Worm (Caenorhabditis elegans) whole organism, L3 larva: Measurements from ENCODE around the gene lon-2.

Experiments used
- ama-1 ChIP-seq: fragments of 150-350 bp; optimal IDR thresholded peaks from 2 replicates; lab custom pipeline; 2018
- elt-2 ChIP-seq: sonication (generic microtip); optimal IDR thresholded peaks from 2 replicates; lab custom pipeline; 2016; ENCODE audit warnings: missing genetic modification reagents, mild to moderate bottlenecking, missing genetic modification characterization, missing compliant biosample characterization
- elt-3 ChIP-seq, 3 experiments: fragments of 150-350 bp in 1 of 3; sonication (generic microtip) in 2 of 3; optimal IDR thresholded peaks; 2 replicates in 2 of 3; 4 replicates in 1 of 3; lab custom pipeline; 2014 to 2017; ENCODE audit warnings: missing biosample characterization in 3 of 3, missing genetic modification characterization in 3 of 3
- fos-1 ChIP-seq: fragments of 150-350 bp; optimal IDR thresholded peaks from 2 replicates; lab custom pipeline; 2014; ENCODE audit warnings: missing biosample characterization, missing genetic modification characterization
- jun-1 ChIP-seq: fragments of 150-350 bp; optimal IDR thresholded peaks from 2 replicates; lab custom pipeline; 2014; ENCODE audit warnings: missing biosample characterization, missing genetic modification reagents, missing genetic modification characterization
- nhr-237 ChIP-seq: fragments of 150-350 bp; optimal IDR thresholded peaks from 2 replicates; lab custom pipeline; 2014; ENCODE audit warnings: missing biosample characterization, missing genetic modification characterization
- nhr-28 ChIP-seq: fragments of 150-350 bp; optimal IDR thresholded peaks from 2 replicates; lab custom pipeline; 2014; ENCODE audit warnings: missing biosample characterization, missing genetic modification characterization
- nhr-76 ChIP-seq: fragments of 150-350 bp; sonication (generic microtip); optimal IDR thresholded peaks from 5 replicates; lab custom pipeline; 2014; ENCODE audit warnings: missing biosample characterization, missing genetic modification characterization
- pha-4 ChIP-seq: fragments of 150-350 bp; optimal IDR thresholded peaks from 2 replicates; lab custom pipeline; 2014; ENCODE audit warnings: missing biosample characterization, missing genetic modification reagents, missing genetic modification characterization
- skn-1 ChIP-seq: fragments of 150-350 bp; optimal IDR thresholded peaks from 2 replicates; lab custom pipeline; 2014; ENCODE audit warnings: missing biosample characterization, missing genetic modification characterization
- unc-62 ChIP-seq: fragments of 150-350 bp; sonication (generic microtip); optimal IDR thresholded peaks from 4 replicates; lab custom pipeline; 2014; ENCODE audit warnings: missing biosample characterization, missing genetic modification reagents, missing genetic modification characterization
- ztf-4 ChIP-seq: fragments of 150-350 bp; optimal IDR thresholded peaks from 2 replicates; lab custom pipeline; 2014; ENCODE audit warnings: missing biosample characterization, missing genetic modification characterization

ce11 chrX:4727388-4727787, 21.5 kb downstream of the lon-2 start, which contains the start of gene acc-3:
- TF ChIP-seq jun-1 (no peak), nhr-28 (tag; lab: Kevin White, UChicago) (no peak), fos-1 (tag; lab: Kevin White, UChicago) (no peak), skn-1 (tag; lab: Kevin White, UChicago) (no peak), ztf-4 (no peak), nhr-76 (tag; lab: Kevin White, UChicago) (no peak), elt-3 (tag; optimal IDR thresholded peaks at IDR 0.05; lab: Kevin White, UChicago) (no peak), nhr-237 (tag; lab: Kevin White, UChicago) (no peak), elt-2 (tag; lab: Kevin White, UChicago) (no peak), pha-4 (no peak), ama-1 (lab: Kevin White, UChicago) (no peak), unc-62 (GFP tag; lab: Kevin White, UChicago) (no peak)
